Worm (Caenorhabditis elegans): ENCODE results near the gene sago-1.

- TF ChIP-seq W03F9.2 (tag; optimal IDR thresholded peaks at IDR 0.05), result no peak
- TF ChIP-seq dao-5 (tag; optimal IDR thresholded peaks at IDR 0.05), result no peak
- TF ChIP-seq him-1 (tag; optimal IDR thresholded peaks at IDR 0.05), result no peak
Measured at ce11 chrV:6316632-6317031, 13.1 kb downstream of the sago-1 start, which contains the start of gene cest-24.
